Worm (Caenorhabditis elegans): Measurements from ENCODE around the gene C06C3.12.
A peak's percentile ranks its signal among the peaks of the same experiment; 100 is the strongest.

The C06C3.12 gene

DNA sequence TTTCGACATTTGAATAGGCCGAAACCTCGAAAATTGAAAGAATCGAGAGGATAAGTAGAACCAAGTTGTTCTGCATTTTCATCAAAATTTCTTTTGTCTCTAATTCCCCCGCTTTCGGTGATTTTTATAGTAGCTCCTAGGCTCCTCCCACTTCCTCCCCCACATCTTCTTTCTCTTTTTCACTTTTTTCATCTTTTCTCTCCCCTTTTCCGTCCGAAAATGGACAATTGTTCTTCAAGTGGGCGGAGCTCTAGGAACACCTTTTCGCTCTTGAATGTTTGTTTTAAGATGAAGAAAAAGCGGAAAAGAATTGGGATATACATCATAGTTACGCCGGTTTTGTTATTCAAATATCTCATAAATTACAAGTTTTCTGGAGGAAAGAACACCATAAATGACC lies 28.4 kb upstream of the C06C3.12 start, which contains the start of gene F42A8.1:
F42A8.1 (minus strand) TSS at position 101 of the 400 bp plus-strand sequence.
- TF ChIP-seq daf-12 (tag; optimal IDR thresholded peaks at IDR 0.05): no peak
- TF ChIP-seq ZK546.5 (tag; optimal IDR thresholded peaks at IDR 0.05): no peak
- TF ChIP-seq nhr-28 (tag; optimal IDR thresholded peaks at IDR 0.05): no peak
- TF ChIP-seq pqm-1 (tag; optimal IDR thresholded peaks at IDR 0.05): no peak
- no peak for TF ChIP-seq hmg-11 (tag; optimal IDR thresholded peaks at IDR 0.05)
- TF ChIP-seq ceh-16 (tag; optimal IDR thresholded peaks at IDR 0.05): no peak
- no peak for TF ChIP-seq ceh-28 (tag; optimal IDR thresholded peaks at IDR 0.05)
- TF ChIP-seq lsy-12 (tag; optimal IDR thresholded peaks at IDR 0.05): no peak
- no peak for TF ChIP-seq nhr-11 (tag; optimal IDR thresholded peaks at IDR 0.05)
- no peak for TF ChIP-seq elt-2 (tag; optimal IDR thresholded peaks at IDR 0.05)
- TF ChIP-seq nhr-76 (tag; optimal IDR thresholded peaks at IDR 0.05): no peak
- TF ChIP-seq aly-2 (tag; optimal IDR thresholded peaks at IDR 0.05): no peak

DNA sequence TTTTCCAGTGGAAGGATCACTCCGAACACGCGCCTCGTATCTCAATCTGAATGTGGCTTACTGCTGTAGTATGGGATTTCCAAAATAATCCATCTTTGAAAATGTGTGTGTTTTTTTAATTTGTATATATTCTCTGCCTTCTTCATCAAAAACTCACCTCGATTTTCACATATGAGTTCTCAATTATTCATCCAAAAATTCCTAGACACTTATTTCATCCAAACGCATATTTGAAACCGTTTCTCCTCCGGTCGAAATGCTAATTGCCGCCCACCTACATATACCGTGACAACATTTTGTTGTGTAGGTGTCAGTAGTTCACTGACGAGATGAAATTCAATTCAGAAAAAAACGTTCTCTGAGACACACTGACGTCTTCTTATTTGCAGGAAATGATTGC lies 27.5 kb upstream of the C06C3.12 start:
- no peak for TF ChIP-seq egl-5 (tag; optimal IDR thresholded peaks at IDR 0.05)
- no peak for TF ChIP-seq nhr-76 (tag; optimal IDR thresholded peaks at IDR 0.05)
- no peak for TF ChIP-seq nhr-43 (tag; optimal IDR thresholded peaks at IDR 0.05; ENCODE audit: poor library complexity, severe bottlenecking)
- TF ChIP-seq ceh-82 (tag; optimal IDR thresholded peaks at IDR 0.05): no peak
- no peak for TF ChIP-seq R02D3.7 (tag; optimal IDR thresholded peaks at IDR 0.05)
- no peak for TF ChIP-seq ZK546.5 (tag; optimal IDR thresholded peaks at IDR 0.05)
- no peak for TF ChIP-seq fkh-10 (GFP tag; optimal IDR thresholded peaks at IDR 0.05)
- TF ChIP-seq ceh-28 (tag; optimal IDR thresholded peaks at IDR 0.05): no peak
- TF ChIP-seq skn-1 (tag; optimal IDR thresholded peaks at IDR 0.05): no peak
- TF ChIP-seq sea-2 (GFP tag; optimal IDR thresholded peaks at IDR 0.05): no peak
- no peak for TF ChIP-seq nhr-12 (tag; optimal IDR thresholded peaks at IDR 0.05)
- TF ChIP-seq unc-39 (tag; optimal IDR thresholded peaks at IDR 0.05): no peak
- no peak for TF ChIP-seq ama-1 (optimal IDR thresholded peaks at IDR 0.05)
- TF ChIP-seq eor-1 (tag; optimal IDR thresholded peaks at IDR 0.05): no peak
- TF ChIP-seq mdl-1 (tag; optimal IDR thresholded peaks at IDR 0.05): no peak
- no peak for TF ChIP-seq nhr-77 (tag; optimal IDR thresholded peaks at IDR 0.05)
- no peak for TF ChIP-seq ceh-9 (tag; optimal IDR thresholded peaks at IDR 0.05)
- no peak for TF ChIP-seq snpc-4 (tag; optimal IDR thresholded peaks at IDR 0.05)
- TF ChIP-seq unc-62 (GFP tag; optimal IDR thresholded peaks at IDR 0.05): no peak

DNA sequence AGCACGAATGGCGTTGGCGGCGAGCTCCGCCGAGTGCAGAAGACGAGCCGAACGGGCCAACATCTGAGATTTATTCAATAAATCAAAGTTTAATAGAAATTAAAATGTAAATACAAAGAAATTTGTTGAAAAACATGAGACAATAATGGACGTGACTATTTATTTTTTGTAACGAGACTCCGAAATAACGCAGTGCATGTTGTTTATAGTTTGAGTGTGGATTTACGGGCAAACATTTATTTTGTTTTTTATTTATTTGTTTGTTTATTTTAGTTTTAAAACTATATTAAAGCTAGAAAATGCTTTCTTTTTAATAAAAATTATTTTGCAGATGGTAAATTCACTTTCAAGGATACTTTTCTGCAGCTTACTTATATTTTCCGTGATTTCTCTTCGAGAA lies 22.2 kb upstream of the C06C3.12 start, which contains the start of the genes sdhb-1 and cup-15:
sdhb-1 (minus strand) TSS at position 63 of the 400 bp plus-strand sequence.
cup-15 (plus strand) TSS at position 332 of the 400 bp plus-strand sequence.
- no peak for TF ChIP-seq elt-3 (tag; optimal IDR thresholded peaks at IDR 0.05)
- no peak for TF ChIP-seq aly-2 (tag; optimal IDR thresholded peaks at IDR 0.05)
- TF ChIP-seq nfya-1 (tag; optimal IDR thresholded peaks at IDR 0.05; ENCODE audit: insufficient read depth): peak; percentile 3
- TF ChIP-seq pha-4 (tag; optimal IDR thresholded peaks at IDR 0.05): peak; percentile 79
- TF ChIP-seq nhr-12 (tag; optimal IDR thresholded peaks at IDR 0.05): no peak
- peak; percentile 9 for TF ChIP-seq elt-2 (tag; optimal IDR thresholded peaks at IDR 0.05)
- peak; percentile 75 for TF ChIP-seq R02D3.7 (tag; optimal IDR thresholded peaks at IDR 0.05)
- peak; percentile 24 for TF ChIP-seq hmg-11 (tag; optimal IDR thresholded peaks at IDR 0.05)

DNA sequence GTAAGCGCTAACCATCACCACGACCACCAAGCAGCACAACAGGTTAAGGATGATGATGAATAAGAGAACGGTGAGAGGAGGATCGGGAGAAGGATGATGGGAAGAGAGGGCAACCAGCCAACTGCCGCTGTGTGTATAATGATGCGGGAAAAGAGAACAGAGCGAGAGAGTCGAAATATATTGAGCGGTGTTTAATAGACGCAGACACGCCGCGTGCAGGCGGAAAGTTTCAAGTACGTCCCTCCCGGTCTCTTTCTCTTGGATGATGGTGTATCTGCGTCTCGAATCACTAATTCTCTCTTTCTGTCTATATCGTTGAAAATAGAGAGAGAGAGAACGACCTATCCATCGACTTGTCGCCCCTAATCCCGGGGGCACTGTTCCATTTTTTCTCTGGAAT lies 18.2 kb upstream of the C06C3.12 start:
- no peak for TF ChIP-seq elt-3 (tag; optimal IDR thresholded peaks at IDR 0.05)
- no peak for TF ChIP-seq ceh-9 (tag; optimal IDR thresholded peaks at IDR 0.05)
- TF ChIP-seq elt-1 (tag; optimal IDR thresholded peaks at IDR 0.05): no peak
- TF ChIP-seq ztf-4 (tag; optimal IDR thresholded peaks at IDR 0.05): no peak
- TF ChIP-seq ama-1 (optimal IDR thresholded peaks at IDR 0.05): no peak
- TF ChIP-seq pqm-1 (tag; optimal IDR thresholded peaks at IDR 0.05): no peak
- peak; percentile 27 for TF ChIP-seq R02D3.7 (tag; optimal IDR thresholded peaks at IDR 0.05)
- no peak for TF ChIP-seq fkh-2 (tag; optimal IDR thresholded peaks at IDR 0.05)
- TF ChIP-seq aly-2 (tag; optimal IDR thresholded peaks at IDR 0.05): no peak
- TF ChIP-seq unc-62 (GFP tag; optimal IDR thresholded peaks at IDR 0.05): no peak
- no peak for TF ChIP-seq ztf-11 (tag; optimal IDR thresholded peaks at IDR 0.05)
- peak; percentile 66 for TF ChIP-seq egl-5 (tag; optimal IDR thresholded peaks at IDR 0.05)
- TF ChIP-seq jun-1 (tag; optimal IDR thresholded peaks at IDR 0.05): no peak
- no peak for TF ChIP-seq mml-1 (tag; optimal IDR thresholded peaks at IDR 0.05)
- no peak for TF ChIP-seq egl-27 (tag; optimal IDR thresholded peaks at IDR 0.05)
- TF ChIP-seq tbx-2 (tag; optimal IDR thresholded peaks at IDR 0.05): peak; percentile 3
- TF ChIP-seq elt-2 (tag; optimal IDR thresholded peaks at IDR 0.05): peak; percentile 16
- no peak for TF ChIP-seq sea-2 (GFP tag; optimal IDR thresholded peaks at IDR 0.05)
- peak; percentile 63 for TF ChIP-seq lin-39 (tag; optimal IDR thresholded peaks at IDR 0.05)
- TF ChIP-seq fos-1 (tag; optimal IDR thresholded peaks at IDR 0.05): no peak
- TF ChIP-seq skn-1 (tag; optimal IDR thresholded peaks at IDR 0.05): no peak
- TF ChIP-seq zag-1 (tag; optimal IDR thresholded peaks at IDR 0.05): no peak
- no peak for TF ChIP-seq daf-12 (tag; optimal IDR thresholded peaks at IDR 0.05)
- no peak for TF ChIP-seq nhr-76 (tag; optimal IDR thresholded peaks at IDR 0.05)
- peak; percentile 32 for TF ChIP-seq pha-4 (tag; optimal IDR thresholded peaks at IDR 0.05)
- TF ChIP-seq nhr-25 (tag; optimal IDR thresholded peaks at IDR 0.05): no peak
- TF ChIP-seq fkh-10 (GFP tag; optimal IDR thresholded peaks at IDR 0.05): no peak
- no peak for TF ChIP-seq ZK546.5 (tag; optimal IDR thresholded peaks at IDR 0.05)
- TF ChIP-seq nhr-237 (tag; optimal IDR thresholded peaks at IDR 0.05): no peak
- peak; percentile 8 for TF ChIP-seq lsy-12 (tag; optimal IDR thresholded peaks at IDR 0.05)
- TF ChIP-seq nhr-43 (tag; optimal IDR thresholded peaks at IDR 0.05; ENCODE audit: poor library complexity, severe bottlenecking): peak; percentile 58
- TF ChIP-seq nfya-1 (tag; optimal IDR thresholded peaks at IDR 0.05; ENCODE audit: insufficient read depth): peak; percentile 70
- no peak for TF ChIP-seq ceh-82 (tag; optimal IDR thresholded peaks at IDR 0.05)
- TF ChIP-seq nhr-23 (tag; optimal IDR thresholded peaks at IDR 0.05): peak; percentile 77

Data from whole organism, L3 larva.